Worm (Caenorhabditis elegans) whole organism, midembryonic: ENCODE results near the gene C56G2.4.

Source experiments
- T22C8.4 ChIP-seq: fragments of 200-800 bp; sonication (Bioruptor generic); IDR thresholded peaks from 2 replicates; pipeline ENCODE4 v1.3.6; 2022; ENCODE audit warnings: missing genetic modification characterization, missing compliant biosample characterization
- cog-1 ChIP-seq: sonication (generic microtip); optimal IDR thresholded peaks from 2 replicates; lab custom pipeline; 2016; ENCODE audit warnings: missing genetic modification characterization, missing compliant biosample characterization
- flt-1 ChIP-seq: fragments of 200-800 bp; sonication (Bioruptor generic); IDR thresholded peaks from 2 replicates; pipeline ENCODE4 v1.3.6; 2022; ENCODE audit warnings: missing genetic modification characterization, missing compliant biosample characterization

DNA sequence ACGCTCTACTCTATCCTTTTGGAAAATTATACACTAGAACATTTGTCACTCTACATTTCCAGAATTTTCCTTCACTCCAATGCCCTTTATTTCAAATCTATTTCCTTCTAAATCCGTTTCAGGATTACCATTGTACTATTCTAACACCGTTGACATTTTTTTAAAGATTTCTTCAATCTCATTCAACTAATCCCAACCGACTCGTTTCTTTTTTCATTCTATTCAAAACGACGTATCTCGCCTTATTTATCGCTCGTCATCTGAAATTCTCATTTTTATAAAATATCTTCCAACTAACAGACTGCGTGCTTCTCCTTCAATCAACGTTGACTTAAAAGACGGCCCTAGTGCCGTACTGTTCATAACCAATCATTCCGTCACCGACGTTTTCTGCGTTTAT lies 21.6 kb downstream of the C56G2.4 start, which contains the start of gene akap-1:
- TF ChIP-seq flt-1 (GFP tag; lab: Robert Waterston, UW) = no peak
- TF ChIP-seq T22C8.4 (GFP tag; lab: Robert Waterston, UW) = no peak
- no peak for TF ChIP-seq cog-1 (tag; lab: Kevin White, UChicago)
